Fruit fly (Drosophila melanogaster) whole organism, wandering third instar larva: ENCODE data around the gene EMC2B.

ENCODE experiments used
- Abd-B ChIP-seq: fragments of >200 bp; optimal IDR thresholded peaks from 2 replicates; lab custom pipeline; 2017; ENCODE audit warnings: missing biosample characterization, missing genetic modification characterization
- CG32264 ChIP-seq: fragments of 200-800 bp; sonication (Bioruptor generic); optimal IDR thresholded peaks from 2 replicates; lab custom pipeline; 2016; ENCODE audit warnings: missing biosample characterization, missing genetic modification characterization
- CG9705 ChIP-seq: fragments of 200-800 bp; sonication (Bioruptor generic); optimal IDR thresholded peaks from 2 replicates; lab custom pipeline; 2018; ENCODE audit warnings: missing biosample characterization, mild to moderate bottlenecking, missing genetic modification characterization
- CrebA ChIP-seq: fragments of 200-800 bp; sonication (Bioruptor generic); optimal IDR thresholded peaks from 2 replicates; lab custom pipeline; 2016; ENCODE audit warnings: missing biosample characterization, mild to moderate bottlenecking, missing genetic modification characterization, borderline replicate concordance
- Dfd ChIP-seq: fragments of >200 bp; optimal IDR thresholded peaks from 2 replicates; lab custom pipeline; 2017; ENCODE audit warnings: missing biosample characterization, missing genetic modification characterization
- Dif ChIP-seq: fragments of 200-275, 200-300 bp; sonication (Bioruptor generic); optimal IDR thresholded peaks from 2 replicates; lab custom pipeline; 2018; ENCODE audit warnings: missing biosample characterization, missing genetic modification characterization; ENCODE audit not compliant: partially characterized antibody
- GATAd ChIP-seq: sonication (Bioruptor generic); optimal IDR thresholded peaks from 2 replicates; lab custom pipeline; 2016; ENCODE audit warnings: missing biosample characterization, missing genetic modification characterization
- HLH106 ChIP-seq: fragments of 200-800 bp; optimal IDR thresholded peaks from 3 replicates; lab custom pipeline; 2019; ENCODE audit warnings: missing biosample characterization, mild to moderate bottlenecking, missing genetic modification characterization, moderate library complexity
- Hnf4 ChIP-seq: fragments of 200-800 bp; sonication (Bioruptor generic); optimal IDR thresholded peaks from 2 replicates; lab custom pipeline; 2016; ENCODE audit warnings: missing biosample characterization, mild to moderate bottlenecking, missing genetic modification characterization
- Hr78 ChIP-seq: fragments of >200 bp; optimal IDR thresholded peaks from 2 replicates; lab custom pipeline; 2017; ENCODE audit warnings: missing biosample characterization, missing genetic modification characterization
- Hr83 ChIP-seq: fragments of 200-300 bp; sonication (Bioruptor generic); optimal IDR thresholded peaks from 2 replicates; lab custom pipeline; 2016; ENCODE audit warnings: missing biosample characterization, mild to moderate bottlenecking, missing genetic modification characterization, moderate library complexity; ENCODE audit not compliant: poor library complexity, severe bottlenecking
- Jra ChIP-seq: sonication (Bioruptor generic); optimal IDR thresholded peaks from 2 replicates; lab custom pipeline; 2016; ENCODE audit warnings: missing biosample characterization, missing genetic modification characterization
- Mio ChIP-seq: sonication (Bioruptor generic); optimal IDR thresholded peaks from 2 replicates; lab custom pipeline; 2016; ENCODE audit warnings: missing biosample characterization, missing genetic modification characterization
- Myc ChIP-seq: fragments of >200 bp; optimal IDR thresholded peaks from 2 replicates; lab custom pipeline; 2017
- N ChIP-seq: fragments of >200 bp; optimal IDR thresholded peaks from 2 replicates; lab custom pipeline; 2018; ENCODE audit warnings: missing biosample characterization, missing external identifiers, missing genetic modification characterization
- OdsH ChIP-seq: fragments of 200-800 bp; sonication (Bioruptor generic); optimal IDR thresholded peaks from 2 replicates; lab custom pipeline; 2016; ENCODE audit warnings: missing biosample characterization, mild to moderate bottlenecking, missing genetic modification characterization
- Rel ChIP-seq, 2 experiments: fragments of 200-800 bp; sonication (Bioruptor generic) in 1 of 2; optimal IDR thresholded peaks; 2 replicates in 1 of 2; 3 replicates in 1 of 2; lab custom pipeline; 2016 to 2019; ENCODE audit warnings: mild to moderate bottlenecking in 2 of 2, missing biosample characterization in 2 of 2, missing genetic modification characterization in 2 of 2, moderate library complexity in 1 of 2
- Sp1 ChIP-seq: fragments of 200-800 bp; sonication (Bioruptor generic); optimal IDR thresholded peaks from 3 replicates; lab custom pipeline; 2019; ENCODE audit warnings: missing biosample characterization, mild to moderate bottlenecking, missing genetic modification characterization, moderate library complexity
- Vsx2 ChIP-seq: fragments of 200-300, 225-300 bp; sonication (Bioruptor generic); optimal IDR thresholded peaks from 2 replicates; lab custom pipeline; 2018; ENCODE audit warnings: missing biosample characterization, missing genetic modification characterization; ENCODE audit not compliant: partially characterized antibody
- br ChIP-seq: fragments of 200-800 bp; sonication (Bioruptor generic); optimal IDR thresholded peaks from 2 replicates; lab custom pipeline; 2016; ENCODE audit warnings: missing biosample characterization, missing genetic modification characterization
- brk ChIP-seq: fragments of 200-800 bp; sonication (Bioruptor generic); optimal IDR thresholded peaks from 2 replicates; lab custom pipeline; 2016; ENCODE audit warnings: missing biosample characterization, mild to moderate bottlenecking, missing genetic modification characterization
- dl ChIP-seq, 2 experiments: fragments of 175-275, 200-275 bp in 1 of 2; fragments of 200-275 bp in 1 of 2; sonication (Bioruptor generic); optimal IDR thresholded peaks; lab custom pipeline; 2018; ENCODE audit warnings: mild to moderate bottlenecking in 2 of 2, missing biosample characterization in 2 of 2, missing genetic modification characterization in 2 of 2, moderate library complexity in 2 of 2; ENCODE audit not compliant: partially characterized antibody in 2 of 2, insufficient read depth in 1 of 2
- dmrt93B ChIP-seq: fragments of 200-800 bp; sonication (Bioruptor generic); optimal IDR thresholded peaks from 2 replicates; lab custom pipeline; 2018; ENCODE audit warnings: missing biosample characterization, mild to moderate bottlenecking, missing genetic modification characterization
- dsf ChIP-seq: sonication (Bioruptor generic); optimal IDR thresholded peaks from 2 replicates; lab custom pipeline; 2016; ENCODE audit warnings: missing biosample characterization, missing genetic modification characterization, borderline replicate concordance
- ey ChIP-seq: fragments of 200-800 bp; sonication (Bioruptor generic); optimal IDR thresholded peaks from 2 replicates; lab custom pipeline; 2016; ENCODE audit warnings: missing biosample characterization, missing genetic modification characterization
- foxo ChIP-seq, 2 experiments: fragments of 200-800 bp; sonication (Bioruptor generic); optimal IDR thresholded peaks; 2 replicates in 1 of 2; 3 replicates in 1 of 2; lab custom pipeline; 2016 to 2017; ENCODE audit warnings: missing biosample characterization in 2 of 2, missing genetic modification characterization in 2 of 2
- fru ChIP-seq: fragments of 200-800 bp; sonication (Bioruptor generic); optimal IDR thresholded peaks from 3 replicates; lab custom pipeline; 2016; ENCODE audit warnings: missing biosample characterization, mild to moderate bottlenecking, missing genetic modification characterization
- h ChIP-seq: fragments of 200-800 bp; sonication (Bioruptor generic); optimal IDR thresholded peaks from 3 replicates; lab custom pipeline; 2016; ENCODE audit warnings: missing biosample characterization, mild to moderate bottlenecking, missing genetic modification characterization
- jim ChIP-seq: fragments of 175-275, 200-325 bp; sonication (Bioruptor generic); optimal IDR thresholded peaks from 2 replicates; lab custom pipeline; 2016; ENCODE audit warnings: missing biosample characterization, mild to moderate bottlenecking, missing genetic modification characterization
- lola ChIP-seq: fragments of >200 bp; optimal IDR thresholded peaks from 2 replicates; lab custom pipeline; 2017; ENCODE audit warnings: missing biosample characterization, missing genetic modification characterization
- pan ChIP-seq: fragments of >200 bp; optimal IDR thresholded peaks from 2 replicates; lab custom pipeline; 2017
- psq ChIP-seq: fragments of 200-800 bp; sonication (Bioruptor generic); optimal IDR thresholded peaks from 3 replicates; lab custom pipeline; 2017; ENCODE audit warnings: missing biosample characterization, mild to moderate bottlenecking, missing genetic modification characterization, moderate library complexity
- rgr ChIP-seq: fragments of 200-800 bp; sonication (Bioruptor generic); optimal IDR thresholded peaks from 3 replicates; lab custom pipeline; 2016; ENCODE audit warnings: missing biosample characterization, mild to moderate bottlenecking, missing genetic modification characterization
- sage ChIP-seq: fragments of 200-800 bp; sonication (Bioruptor generic); optimal IDR thresholded peaks from 2 replicates; lab custom pipeline; 2016; ENCODE audit warnings: missing biosample characterization, mild to moderate bottlenecking, missing genetic modification characterization
- sv ChIP-seq: fragments of 200-800 bp; sonication (Bioruptor generic); optimal IDR thresholded peaks from 3 replicates; lab custom pipeline; 2016; ENCODE audit warnings: missing biosample characterization, missing genetic modification characterization
- tai ChIP-seq: sonication (Bioruptor generic); optimal IDR thresholded peaks from 2 replicates; lab custom pipeline; 2016; ENCODE audit warnings: missing biosample characterization, missing genetic modification characterization
- usp ChIP-seq: fragments of >200 bp; optimal IDR thresholded peaks from 2 replicates; lab custom pipeline; 2017; ENCODE audit warnings: missing biosample characterization, missing genetic modification characterization
- woc ChIP-seq: sonication (Bioruptor generic); optimal IDR thresholded peaks from 2 replicates; lab custom pipeline; 2016; ENCODE audit warnings: missing biosample characterization, mild to moderate bottlenecking, missing genetic modification characterization

Gene EMC2B

dm6 chr3R:16991781-16992180 is at the start of gene EMC2B:
TSS of gene EMC2B (minus strand) at chr3R:16991878.
- TF ChIP-seq Hr78 (GFP tag; lab: Kevin White, UChicago) (no peak), dsf (no peak), foxo (GFP tag; optimal IDR thresholded peaks at IDR 0.05; lab: Kevin White, UChicago) (peak in 1 of 2 experiments; percentile 71), Hr83 (GFP tag; lab: Kevin White, UChicago) (peak; percentile 84), OdsH (peak; percentile 19), Mio (GFP tag; lab: Kevin White, UChicago) (peak; percentile 8), Vsx2 (GFP tag; lab: Kevin White, UChicago) (no peak), CG32264 (GFP tag; lab: Kevin White, UChicago) (peak; percentile 54), Dfd (no peak), br (GFP tag; lab: Kevin White, UChicago) (peak; percentile 59), Dif (no peak), Jra (GFP tag; lab: Kevin White, UChicago) (peak; percentile 67), GATAd (no peak), HLH106 (tag; lab: Kevin White, UChicago) (peak; percentile 56), Abd-B (no peak), woc (peak; percentile 76), CrebA (GFP tag; lab: Kevin White, UChicago) (no peak), jim (GFP tag; lab: Kevin White, UChicago) (no peak), Rel (GFP tag; optimal IDR thresholded peaks at IDR 0.05; lab: Kevin White, UChicago) (no peak), Rel (tag; optimal IDR thresholded peaks at IDR 0.05; lab: Kevin White, UChicago) (peak; percentile 9), brk (GFP tag; lab: Kevin White, UChicago) (no peak), Myc (lab: Kevin White, UChicago) (peak; percentile 61), psq (GFP tag; lab: Kevin White, UChicago) (no peak), sv (GFP tag; lab: Kevin White, UChicago) (no peak), Hnf4 (GFP tag; lab: Kevin White, UChicago) (peak; percentile 77), tai (no peak), N (no peak), lola (GFP tag; lab: Kevin White, UChicago) (no peak), rgr (GFP tag; lab: Kevin White, UChicago) (peak; percentile 46), dmrt93B (GFP tag; lab: Kevin White, UChicago) (peak; percentile 15), CG9705 (GFP tag; lab: Kevin White, UChicago) (peak; percentile 24), dl (GFP tag; optimal IDR thresholded peaks at IDR 0.05; lab: Kevin White, UChicago; ENCODE audit: insufficient read depth in 1 of 2, partially characterized antibody in 2 of 2) (no peak), fru (GFP tag; lab: Kevin White, UChicago) (peak; percentile 57), usp (GFP tag; lab: Kevin White, UChicago) (no peak), h (GFP tag; lab: Kevin White, UChicago) (peak; percentile 53), sage (GFP tag; lab: Kevin White, UChicago) (no peak), ey (GFP tag; lab: Kevin White, UChicago) (peak; percentile 21), Sp1 (peak; percentile 16), pan (no peak)

- TF ChIP-seq Hnf4 (GFP tag; lab: Kevin White, UChicago) (peak; percentile 11), Vsx2 (GFP tag; lab: Kevin White, UChicago) (no peak), dsf (no peak), brk (GFP tag; lab: Kevin White, UChicago) (no peak), Hr83 (GFP tag; lab: Kevin White, UChicago) (no peak), Sp1 (no peak), usp (GFP tag; lab: Kevin White, UChicago) (no peak), sv (GFP tag; lab: Kevin White, UChicago) (no peak), woc (peak; percentile 52), foxo (GFP tag; optimal IDR thresholded peaks at IDR 0.05; lab: Kevin White, UChicago) (no peak), Jra (GFP tag; lab: Kevin White, UChicago) (no peak), h (GFP tag; lab: Kevin White, UChicago) (no peak), N (no peak), psq (GFP tag; lab: Kevin White, UChicago) (no peak), dl (GFP tag; optimal IDR thresholded peaks at IDR 0.05; lab: Kevin White, UChicago; ENCODE audit: insufficient read depth in 1 of 2, partially characterized antibody in 2 of 2) (no peak), sage (GFP tag; lab: Kevin White, UChicago) (no peak), fru (GFP tag; lab: Kevin White, UChicago) (no peak)
- TF ChIP-seq, all 38 proteins: peak for 2
Measured at dm6 chr3R:17039993-17040807, 48.5 kb upstream of the EMC2B start, which contains the start of the genes CG18213 and Trm7-32. TSS of gene CG18213 (minus strand) at chr3R:17040203. TSS of gene Trm7-32 (plus strand) at chr3R:17040682.
